Worm (Caenorhabditis elegans): Measurements from ENCODE around the gene H35B03.2.

- no peak for TF ChIP-seq unc-62 (GFP tag; optimal IDR thresholded peaks at IDR 0.05)
- no peak for TF ChIP-seq drap-1 (GFP tag; optimal IDR thresholded peaks at IDR 0.05)
- no peak for TF ChIP-seq sptf-1 (tag; optimal IDR thresholded peaks at IDR 0.05)
- TF ChIP-seq ztf-11 (tag; optimal IDR thresholded peaks at IDR 0.05) = no peak
- TF ChIP-seq nhr-76 (tag; optimal IDR thresholded peaks at IDR 0.05) = no peak
- no peak for TF ChIP-seq nhr-12 (tag; optimal IDR thresholded peaks at IDR 0.05)
- no peak for TF ChIP-seq lsy-2 (tag; optimal IDR thresholded peaks at IDR 0.05)
- TF ChIP-seq elt-1 (tag; optimal IDR thresholded peaks at IDR 0.05; ENCODE audit: borderline replicate concordance, insufficient read depth) = no peak
- no peak for TF ChIP-seq elt-3 (tag; optimal IDR thresholded peaks at IDR 0.05)
- no peak for TF ChIP-seq pha-4 (tag; optimal IDR thresholded peaks at IDR 0.05)
Measured at ce11 chrIV:5778342-5778741, 46.9 kb upstream of the H35B03.2 start.
